Worm (Caenorhabditis elegans): ENCODE results near the gene idpp-14.

The idpp-14 gene

DNA sequence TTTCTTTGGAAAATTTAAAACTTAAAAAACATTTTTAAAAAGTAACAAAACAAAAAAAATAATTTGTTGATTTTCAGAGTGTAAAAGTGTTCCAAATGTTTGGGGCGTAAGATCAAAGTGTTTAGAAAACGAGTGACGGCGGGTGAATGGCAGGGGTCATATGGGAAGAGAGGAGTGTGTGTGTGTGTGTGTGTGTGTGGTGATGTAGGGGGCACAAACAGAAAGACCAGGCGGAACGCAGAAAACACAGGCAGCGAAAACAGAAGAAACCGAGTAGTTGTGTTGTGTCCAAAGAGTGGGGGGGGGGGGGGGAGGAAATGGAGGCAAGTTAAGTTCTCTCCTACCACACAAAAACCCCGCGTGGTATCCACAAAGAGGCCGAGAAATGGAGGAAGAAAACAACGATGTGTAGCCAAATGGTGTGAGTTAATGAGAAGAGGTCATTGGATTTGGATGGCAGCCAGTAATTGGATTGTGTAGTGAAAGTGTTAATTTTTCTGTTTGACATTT is 41.9 kb upstream of the idpp-14 start, which contains the start of gene B0395.3:
Gene B0395.3 (minus strand): TSS at position 51 of the 510 bp plus-strand sequence.
- TF ChIP-seq egl-43 (GFP tag; IDR thresholded peaks at IDR 0.05) (peak; percentile 58), hlh-30 (tag; optimal IDR thresholded peaks at IDR 0.05; ENCODE audit: insufficient read depth) (peak; percentile 95), rbr-2 (tag; optimal IDR thresholded peaks at IDR 0.05) (peak; percentile 32), hmg-1.1 (GFP tag; IDR thresholded peaks at IDR 0.05) (peak; percentile 75), pha-4 (GFP tag; IDR thresholded peaks at IDR 0.05) (peak; percentile 36; the same call in 1 of the 2 replicates), pha-4 (tag; optimal IDR thresholded peaks at IDR 0.05) (no peak), hif-1 (tag; optimal IDR thresholded peaks at IDR 0.05) (peak in 1 of 2 experiments; percentile 20), unc-62 (GFP tag; optimal IDR thresholded peaks at IDR 0.05 in 1 of 2) (peak in 1 of 2 experiments; percentile 97), unc-62 (tag; optimal IDR thresholded peaks at IDR 0.05) (no peak), unc-130 (GFP tag; optimal IDR thresholded peaks at IDR 0.05) (no peak), Y105C5A.15 (GFP tag; IDR thresholded peaks at IDR 0.05) (no peak), mes-2 (tag; optimal IDR thresholded peaks at IDR 0.05; ENCODE audit: poor library complexity, severe bottlenecking) (peak; percentile 68), F10B5.3 (tag; optimal IDR thresholded peaks at IDR 0.05) (no peak), lim-7 (GFP tag; IDR thresholded peaks at IDR 0.05) (0 out of 2 replicates have a peak, but pooled peaks have one; percentile 33), ctbp-1 (GFP tag; IDR thresholded peaks at IDR 0.05) (peak; percentile 44; the same call in 1 of the 2 replicates), nhr-41 (GFP tag; IDR thresholded peaks at IDR 0.05) (no peak), ama-1 (optimal IDR thresholded peaks at IDR 0.05) (no peak), saeg-2 (GFP tag; IDR thresholded peaks at IDR 0.05) (no peak), lsy-2 (tag; optimal IDR thresholded peaks at IDR 0.05) (peak in 1 of 2 experiments; percentile 30), hlh-11 (tag; optimal IDR thresholded peaks at IDR 0.05) (peak; percentile 87), set-16 (GFP tag; IDR thresholded peaks at IDR 0.05) (peak; percentile 40; the same call in 1 of the 2 replicates), daf-8 (GFP tag; IDR thresholded peaks at IDR 0.05) (no peak), nhr-25 (tag; optimal IDR thresholded peaks at IDR 0.05; ENCODE audit: borderline replicate concordance, insufficient read depth) (peak; percentile 24), cey-2 (tag; optimal IDR thresholded peaks at IDR 0.05; ENCODE audit: borderline replicate concordance, insufficient read depth) (no peak), mxl-3 (GFP tag; optimal IDR thresholded peaks at IDR 0.05) (peak; percentile 59), lin-1 (GFP tag; IDR thresholded peaks at IDR 0.05) (peak; percentile 24; the same call in 1 of the 2 replicates), nhr-48 (tag; optimal IDR thresholded peaks at IDR 0.05) (no peak), nhr-6 (tag; optimal IDR thresholded peaks at IDR 0.05) (peak; percentile 8), mdl-1 (tag; optimal IDR thresholded peaks at IDR 0.05) (peak in 1 of 2 experiments; percentile 69), aha-1 (tag) (peak; percentile 23), daf-16 (GFP tag; optimal IDR thresholded peaks at IDR 0.05) (peak in 1 of 2 experiments; percentile 66), daf-16 (tag; optimal IDR thresholded peaks at IDR 0.05) (peak; percentile 67), dmd-6 (GFP tag; IDR thresholded peaks at IDR 0.05) (peak; percentile 75), nhr-28 (tag; optimal IDR thresholded peaks at IDR 0.05) (peak; percentile 99), ceh-44 (GFP tag; IDR thresholded peaks at IDR 0.05) (no peak), dve-1 (tag; optimal IDR thresholded peaks at IDR 0.05; ENCODE audit: insufficient read depth) (peak; percentile 53), nhr-11 (tag; optimal IDR thresholded peaks at IDR 0.05) (peak; percentile 58), mep-1 (tag; optimal IDR thresholded peaks at IDR 0.05) (peak; percentile 69), vab-7 (GFP tag; IDR thresholded peaks at IDR 0.05) (0 out of 2 replicates have a peak, but pooled peaks have one; percentile 29)

DNA sequence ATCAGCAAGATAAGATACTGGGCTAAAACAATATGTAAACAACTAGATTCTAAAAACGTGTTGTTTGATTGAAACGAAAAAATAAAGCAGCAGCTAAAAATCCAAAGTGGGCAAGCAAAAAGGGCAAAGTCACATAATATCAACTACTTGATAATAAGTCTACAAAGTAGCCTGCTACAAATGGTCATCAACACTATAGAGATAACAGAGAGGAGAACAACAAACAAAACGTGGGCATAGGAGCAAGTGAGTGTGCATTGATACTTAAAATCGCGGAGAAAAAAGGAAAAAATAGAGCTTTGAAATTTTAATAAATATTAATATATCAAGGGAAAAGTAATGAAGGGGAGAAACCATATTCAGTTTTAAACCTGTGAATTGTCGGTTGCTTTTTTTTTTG is 40.3 kb upstream of the idpp-14 start:
- TF ChIP-seq pqm-1 (tag; optimal IDR thresholded peaks at IDR 0.05), result peak; percentile 21
- peak; percentile 95 for TF ChIP-seq nhr-28 (tag; optimal IDR thresholded peaks at IDR 0.05)
- no peak for TF ChIP-seq zfp-3 (GFP tag; conservative IDR thresholded peaks at IDR 0.05)
- peak; percentile 19 for TF ChIP-seq dve-1 (tag; optimal IDR thresholded peaks at IDR 0.05; ENCODE audit: insufficient read depth)
- no peak for TF ChIP-seq D1046.2 (GFP tag; IDR thresholded peaks at IDR 0.05)
- TF ChIP-seq nhr-6 (tag; optimal IDR thresholded peaks at IDR 0.05), result no peak
- no peak for TF ChIP-seq sdz-12 (GFP tag; optimal IDR thresholded peaks at IDR 0.05)
- peak; percentile 35 for TF ChIP-seq hlh-11 (tag; optimal IDR thresholded peaks at IDR 0.05)
- no peak for TF ChIP-seq gei-8 (GFP tag; optimal IDR thresholded peaks at IDR 0.05)
- TF ChIP-seq ceh-82 (tag; optimal IDR thresholded peaks at IDR 0.05), result no peak
- TF ChIP-seq nhr-77 (tag; optimal IDR thresholded peaks at IDR 0.05), result peak; percentile 22
- TF ChIP-seq nhr-111 (GFP tag; optimal IDR thresholded peaks at IDR 0.05), result no peak
- no peak for TF ChIP-seq set-16 (GFP tag; IDR thresholded peaks at IDR 0.05)
- TF ChIP-seq mdl-1 (tag; optimal IDR thresholded peaks at IDR 0.05), result peak in 1 of 2 experiments; percentile 34
- TF ChIP-seq daf-16 (GFP tag; optimal IDR thresholded peaks at IDR 0.05), result no peak
- TF ChIP-seq daf-16 (tag; optimal IDR thresholded peaks at IDR 0.05), result peak; percentile 93
- no peak for TF ChIP-seq madf-9 (GFP tag; conservative IDR thresholded peaks at IDR 0.05)
- 0 out of 2 replicates have a peak, but pooled peaks have one; percentile 16 for TF ChIP-seq dmd-6 (GFP tag; IDR thresholded peaks at IDR 0.05)
